Fruit fly (Drosophila melanogaster) Kc167 (cell line): ENCODE data around the gene CG10383.

Experiments
- insv ChIP-seq: fragments of >200 bp; optimal IDR thresholded peaks from 3 replicates; lab custom pipeline; 2018; ENCODE audit warnings: missing external identifiers
- psq ChIP-seq: fragments of >200 bp; optimal IDR thresholded peaks from 2 replicates; lab custom pipeline; 2017; ENCODE audit warnings: missing external identifiers

dm6 chr2L:18719583-18719982 is 24.2 kb upstream of the CG10383 start:
- TF ChIP-seq insv (lab: Kevin White, UChicago) (no peak), psq (lab: Kevin White, UChicago) (no peak)
